Fruit fly (Drosophila melanogaster) whole organism, embryonic: ENCODE data around the gene Prosalpha6T.

Experiments
- ATbp ChIP-seq: fragments of 200-800 bp; sonication (Bioruptor generic); optimal IDR thresholded peaks from 2 replicates; lab custom pipeline; 2017; ENCODE audit warnings: missing biosample characterization, mild to moderate bottlenecking, missing genetic modification characterization, missing genetic modification reagents
- CG10979 ChIP-seq: fragments of 200-800 bp; sonication (Bioruptor generic); optimal IDR thresholded peaks from 2 replicates; lab custom pipeline; 2018; ENCODE audit warnings: missing biosample characterization, mild to moderate bottlenecking, missing genetic modification characterization, moderate library complexity
- CG11504 ChIP-seq: fragments of 200-800 bp; sonication (Bioruptor generic); optimal IDR thresholded peaks from 3 replicates; lab custom pipeline; 2019; ENCODE audit warnings: missing biosample characterization, mild to moderate bottlenecking, missing genetic modification characterization, moderate library complexity
- CG12391 ChIP-seq: fragments of 200-800 bp; sonication (Bioruptor generic); optimal IDR thresholded peaks from 3 replicates; lab custom pipeline; 2018; ENCODE audit warnings: missing biosample characterization, mild to moderate bottlenecking, missing genetic modification characterization, moderate library complexity
- CG13287 ChIP-seq: fragments of 200-800 bp; sonication (Bioruptor generic); IDR thresholded peaks from 2 replicates; pipeline ENCODE4 v1.3.6; 2022; ENCODE audit warnings: missing biosample characterization, missing genetic modification characterization; ENCODE audit not compliant: partially characterized antibody
- CG15073 ChIP-seq: fragments of 200-800 bp; sonication (Bioruptor generic); optimal IDR thresholded peaks from 2 replicates; lab custom pipeline; 2016; ENCODE audit warnings: missing biosample characterization, missing genetic modification characterization
- CG15514 ChIP-seq: fragments of 200-800 bp; sonication (Bioruptor generic); optimal IDR thresholded peaks from 3 replicates; lab custom pipeline; 2017; ENCODE audit warnings: missing biosample characterization, missing genetic modification characterization, mild to moderate bottlenecking, moderate library complexity, missing genetic modification reagents
- CG15696 ChIP-seq: fragments of 200-800 bp; sonication (Bioruptor generic); optimal IDR thresholded peaks from 2 replicates; lab custom pipeline; 2019; ENCODE audit warnings: missing biosample characterization, mild to moderate bottlenecking, missing genetic modification characterization, moderate library complexity
- CG16779 ChIP-seq: fragments of 200-800 bp; sonication (Bioruptor generic); IDR thresholded peaks from 2 replicates; pipeline ENCODE4 v1.3.6; 2022; ENCODE audit warnings: missing biosample characterization, missing genetic modification characterization
- CG17568 ChIP-seq: fragments of 200-800 bp; sonication (Bioruptor generic); optimal IDR thresholded peaks from 2 replicates; lab custom pipeline; 2018; ENCODE audit warnings: missing biosample characterization, mild to moderate bottlenecking, missing genetic modification characterization, moderate library complexity
- CG18262 ChIP-seq: fragments of 200-800 bp; optimal IDR thresholded peaks from 3 replicates; lab custom pipeline; 2019; ENCODE audit warnings: missing biosample characterization, mild to moderate bottlenecking, missing genetic modification characterization, moderate library complexity
- CG2678 ChIP-seq: fragments of 200-800 bp; sonication (Bioruptor generic); optimal IDR thresholded peaks from 3 replicates; lab custom pipeline; 2019; ENCODE audit warnings: missing biosample characterization, mild to moderate bottlenecking, missing genetic modification characterization, moderate library complexity
- CG3065 ChIP-seq: fragments of 200-800 bp; sonication (Bioruptor generic); optimal IDR thresholded peaks from 2 replicates; lab custom pipeline; 2016; ENCODE audit warnings: missing biosample characterization, missing genetic modification characterization
- CG4328 ChIP-seq: fragments of 200-800 bp; sonication (Bioruptor generic); optimal IDR thresholded peaks from 3 replicates; lab custom pipeline; 2017; ENCODE audit warnings: missing biosample characterization, missing genetic modification reagents, missing genetic modification characterization
- CG4707 ChIP-seq: fragments of 200-800 bp; sonication (Bioruptor generic); optimal IDR thresholded peaks from 2 replicates; lab custom pipeline; 2018; ENCODE audit warnings: missing biosample characterization, mild to moderate bottlenecking, missing genetic modification characterization, moderate library complexity
- CG9727 ChIP-seq: fragments of 200-800 bp; sonication (Bioruptor generic); optimal IDR thresholded peaks from 3 replicates; lab custom pipeline; 2017; ENCODE audit warnings: missing biosample characterization, mild to moderate bottlenecking, missing genetic modification characterization
- Doc2 ChIP-seq: fragments of 200-800 bp; sonication (Bioruptor generic); IDR thresholded peaks from 2 replicates; pipeline ENCODE4 v1.3.6; 2022; ENCODE audit warnings: missing biosample characterization, missing genetic modification characterization
- Dp ChIP-seq: fragments of 200-800 bp; sonication (Bioruptor generic); optimal IDR thresholded peaks from 2 replicates; lab custom pipeline; 2018; ENCODE audit warnings: missing biosample characterization, mild to moderate bottlenecking, missing genetic modification characterization, moderate library complexity
- GATAe ChIP-seq: fragments of 200-800 bp; sonication (Bioruptor generic); conservative IDR thresholded peaks from 2 replicates; pipeline ENCODE4 v1.3.6; 2022; ENCODE audit warnings: missing biosample characterization, missing genetic modification characterization
- HLH3B ChIP-seq: fragments of 200-800 bp; sonication (Bioruptor generic); IDR thresholded peaks from 2 replicates; pipeline ENCODE4 v1.3.6; 2022; ENCODE audit warnings: missing biosample characterization, missing genetic modification characterization
- Hr39 ChIP-seq: fragments of >200 bp; optimal IDR thresholded peaks from 2 replicates; lab custom pipeline; 2017
- Hsf ChIP-seq: fragments of 200-800 bp; sonication (Bioruptor generic); optimal IDR thresholded peaks from 3 replicates; lab custom pipeline; 2016; ENCODE audit warnings: missing biosample characterization, missing genetic modification characterization
- Lim3 ChIP-seq: fragments of 200-800 bp; sonication (Bioruptor generic); IDR thresholded peaks from 2 replicates; pipeline ENCODE4 v1.3.6; 2022; ENCODE audit warnings: missing biosample characterization, missing genetic modification characterization
- MESR4 ChIP-seq: fragments of 200-800 bp; sonication (Bioruptor generic); optimal IDR thresholded peaks from 2 replicates; lab custom pipeline; 2018; ENCODE audit warnings: missing biosample characterization, mild to moderate bottlenecking, missing genetic modification characterization, moderate library complexity
- Poxn ChIP-seq: fragments of 200-800 bp; sonication (Bioruptor generic); IDR thresholded peaks from 2 replicates; pipeline ENCODE4 v1.3.6; 2022; ENCODE audit warnings: missing biosample characterization, missing genetic modification characterization
- Scr ChIP-seq: fragments of 200-800 bp; sonication (Bioruptor generic); IDR thresholded peaks from 2 replicates; pipeline ENCODE4 v1.3.6; 2022; ENCODE audit warnings: missing biosample characterization, missing genetic modification characterization; ENCODE audit not compliant: partially characterized antibody
- Sin3A ChIP-seq: fragments of >200 bp; optimal IDR thresholded peaks from 2 replicates; lab custom pipeline; 2018
- Sox100B ChIP-seq: fragments of 200-800 bp; sonication (Bioruptor generic); optimal IDR thresholded peaks from 3 replicates; lab custom pipeline; 2018; ENCODE audit warnings: missing biosample characterization, mild to moderate bottlenecking, missing genetic modification characterization
- Sox102F ChIP-seq: fragments of 200-800 bp; sonication (Bioruptor generic); optimal IDR thresholded peaks from 2 replicates; lab custom pipeline; 2018; ENCODE audit warnings: missing biosample characterization, mild to moderate bottlenecking, missing genetic modification characterization, moderate library complexity
- amos ChIP-seq: fragments of 200-800 bp; sonication (Bioruptor generic); IDR thresholded peaks from 2 replicates; pipeline ENCODE4 v1.3.6; 2022; ENCODE audit warnings: missing biosample characterization, missing genetic modification characterization; ENCODE audit not compliant: partially characterized antibody
- bbx ChIP-seq: fragments of 200-800 bp; sonication (Bioruptor generic); IDR thresholded peaks from 2 replicates; pipeline ENCODE4 v1.3.6; 2022; ENCODE audit warnings: missing biosample characterization, missing genetic modification characterization; ENCODE audit not compliant: partially characterized antibody
- chm ChIP-seq: fragments of 200-800 bp; sonication (Bioruptor generic); IDR thresholded peaks from 2 replicates; pipeline ENCODE4 v1.3.6; 2022; ENCODE audit warnings: missing biosample characterization, missing genetic modification characterization
- dysf ChIP-seq: fragments of 200-800 bp; sonication (Bioruptor generic); IDR thresholded peaks from 3 replicates; pipeline ENCODE4 v1.3.6; 2022; ENCODE audit warnings: missing biosample characterization, missing genetic modification characterization
- ewg ChIP-seq: fragments of 200-800 bp; sonication (Bioruptor generic); optimal IDR thresholded peaks from 3 replicates; lab custom pipeline; 2017; ENCODE audit warnings: mild to moderate bottlenecking, missing biosample characterization, missing genetic modification reagents, missing genetic modification characterization
- exex ChIP-seq: fragments of 200-800 bp; sonication (Bioruptor generic); optimal IDR thresholded peaks from 4 replicates; lab custom pipeline; 2018; ENCODE audit warnings: missing biosample characterization, mild to moderate bottlenecking, missing genetic modification characterization, moderate library complexity
- gro ChIP-seq: fragments of 200-800 bp; sonication (Bioruptor generic); optimal IDR thresholded peaks from 2 replicates; lab custom pipeline; 2016; ENCODE audit warnings: missing biosample characterization, missing genetic modification characterization
- hb ChIP-seq: fragments of 200-800 bp; sonication (Bioruptor generic); IDR thresholded peaks from 3 replicates; pipeline ENCODE4 v1.3.6; 2022; ENCODE audit warnings: missing biosample characterization, missing genetic modification characterization; ENCODE audit not compliant: partially characterized antibody
- ind ChIP-seq: fragments of 200-800 bp; sonication (Bioruptor generic); optimal IDR thresholded peaks from 3 replicates; lab custom pipeline; 2016; ENCODE audit warnings: missing biosample characterization, missing genetic modification characterization
- ken ChIP-seq: fragments of 200-800 bp; sonication (Bioruptor generic); IDR thresholded peaks from 3 replicates; pipeline ENCODE4 v1.3.6; 2022; ENCODE audit warnings: missing biosample characterization, missing genetic modification characterization
- klu ChIP-seq: fragments of 200-800 bp; sonication (Bioruptor generic); IDR thresholded peaks from 2 replicates; pipeline ENCODE4 v1.3.6; 2022; ENCODE audit warnings: missing biosample characterization, missing genetic modification characterization
- prd ChIP-seq, 3 experiments: fragments of >200 bp in 2 of 3; fragments of 200-800 bp in 1 of 3; sonication (Bioruptor generic) in 1 of 3; optimal IDR thresholded peaks in 2 of 3; IDR thresholded peaks in 1 of 3; 2 replicates in 2 of 3; 3 replicates in 1 of 3; pipeline versions ENCODE4 v1.3.6 to Lab custom; 2017 to 2022; ENCODE audit warnings: missing biosample characterization in 1 of 3, missing genetic modification characterization in 1 of 3
- ranshi ChIP-seq: fragments of 200-800 bp; sonication (Bioruptor generic); IDR thresholded peaks from 2 replicates; pipeline ENCODE4 v1.3.6; 2022; ENCODE audit warnings: missing biosample characterization, missing genetic modification characterization
- run ChIP-seq: fragments of 200-800 bp; sonication (Bioruptor generic); optimal IDR thresholded peaks from 3 replicates; lab custom pipeline; 2018; ENCODE audit warnings: missing biosample characterization, mild to moderate bottlenecking, missing genetic modification characterization
- schlank ChIP-seq: fragments of 200-800 bp; sonication (Bioruptor generic); optimal IDR thresholded peaks from 2 replicates; lab custom pipeline; 2018; ENCODE audit warnings: missing biosample characterization, mild to moderate bottlenecking, missing genetic modification characterization
- scrt ChIP-seq: fragments of 200-800 bp; sonication (Bioruptor generic); optimal IDR thresholded peaks from 2 replicates; lab custom pipeline; 2018; ENCODE audit warnings: missing biosample characterization, mild to moderate bottlenecking, missing genetic modification characterization, moderate library complexity
- sim ChIP-seq: fragments of 200-800 bp; sonication (Bioruptor generic); IDR thresholded peaks from 2 replicates; pipeline ENCODE4 v1.3.6; 2022; ENCODE audit warnings: missing biosample characterization, missing genetic modification characterization
- sna ChIP-seq: fragments of 200-800 bp; sonication (Bioruptor generic); IDR thresholded peaks from 2 replicates; pipeline ENCODE4 v1.3.6; 2022; ENCODE audit warnings: missing biosample characterization, missing genetic modification characterization; ENCODE audit not compliant: partially characterized antibody
- trh ChIP-seq: fragments of 200-800 bp; sonication (Bioruptor generic); optimal IDR thresholded peaks from 2 replicates; lab custom pipeline; 2016; ENCODE audit warnings: missing biosample characterization, missing genetic modification characterization
- tup ChIP-seq: fragments of 200-800 bp; sonication (Bioruptor generic); optimal IDR thresholded peaks from 2 replicates; lab custom pipeline; 2016; ENCODE audit warnings: missing biosample characterization, mild to moderate bottlenecking, missing genetic modification characterization, moderate library complexity
- yki ChIP-seq: fragments of >200 bp; optimal IDR thresholded peaks from 3 replicates; lab custom pipeline; 2018
- zf30C ChIP-seq: fragments of 200-800 bp; sonication (Bioruptor generic); optimal IDR thresholded peaks from 3 replicates; lab custom pipeline; 2018; ENCODE audit warnings: missing biosample characterization, mild to moderate bottlenecking, missing genetic modification characterization

Prosalpha6T gene

dm6 chr2L:13205256-13205655 is 26.6 kb upstream of the Prosalpha6T start (continued):
- peak; percentile 21 for TF ChIP-seq run (tag; lab: Kevin White, UChicago)
- no peak for TF ChIP-seq schlank (tag; lab: Kevin White, UChicago)
- no peak for TF ChIP-seq Dp (GFP tag; lab: Kevin White, UChicago)
- TF ChIP-seq sna (GFP tag; lab: Robert Waterston, UW), result no peak
- TF ChIP-seq zf30C (GFP tag; lab: Kevin White, UChicago), result no peak
- TF ChIP-seq Lim3, result no peak
- peak; percentile 30; the same call in 1 of the 2 replicates for TF ChIP-seq HLH3B
- TF ChIP-seq tup, result no peak
- no peak for TF ChIP-seq Hr39 (lab: Kevin White, UChicago)
- no peak for TF ChIP-seq gro (GFP tag; lab: Kevin White, UChicago)
- no peak for TF ChIP-seq exex
- 0 out of 2 replicates have a peak, but pooled peaks have one; percentile 21 for TF ChIP-seq chm
- TF ChIP-seq CG18262, result no peak
- no peak for TF ChIP-seq ind
- TF ChIP-seq Sin3A (lab: Kevin White, UChicago), result no peak
- peak; percentile 70 for TF ChIP-seq CG9727 (GFP tag; lab: Kevin White, UChicago)
- no peak for TF ChIP-seq ken
- no peak for TF ChIP-seq trh (GFP tag; lab: Kevin White, UChicago)
- TF ChIP-seq CG15073 (GFP tag; lab: Kevin White, UChicago), result no peak
- no peak for TF ChIP-seq Hsf (GFP tag; lab: Kevin White, UChicago)
- TF ChIP-seq Poxn (GFP tag; lab: Robert Waterston, UW), result no peak
- TF ChIP-seq Scr (GFP tag; lab: Robert Waterston, UW), result no peak
- TF ChIP-seq CG11504, result no peak
- peak; percentile 29; the same call in 1 of the 3 replicates for TF ChIP-seq dysf (GFP tag; lab: Robert Waterston, UW)
- TF ChIP-seq hb, result no peak
- TF ChIP-seq bbx (GFP tag; lab: Robert Waterston, UW), result no peak
- no peak for TF ChIP-seq Doc2 (GFP tag; lab: Robert Waterston, UW)
- peak; percentile 9 for TF ChIP-seq Sox100B (GFP tag; lab: Kevin White, UChicago)
- peak; percentile 44 for TF ChIP-seq scrt (GFP tag; lab: Kevin White, UChicago)
- no peak for TF ChIP-seq MESR4
- TF ChIP-seq CG12391 (tag; lab: Kevin White, UChicago), result no peak
- peak; percentile 14; the same call in 1 of the 2 replicates for TF ChIP-seq CG13287 (GFP tag; lab: Robert Waterston, UW)
- TF ChIP-seq CG3065 (GFP tag; lab: Kevin White, UChicago), result no peak
- no peak for TF ChIP-seq CG10979
- TF ChIP-seq CG15696, result no peak
- no peak for TF ChIP-seq prd (optimal IDR thresholded peaks at IDR 0.05; lab: Kevin White, UChicago)
- TF ChIP-seq prd (GFP tag; IDR thresholded peaks at IDR 0.05; lab: Robert Waterston, UW), result no peak
- no peak for TF ChIP-seq CG16779 (GFP tag; lab: Robert Waterston, UW)
- TF ChIP-seq ranshi (GFP tag; lab: Robert Waterston, UW), result no peak; the same call in 1 of the 2 replicates
- TF ChIP-seq CG15514 (GFP tag; lab: Kevin White, UChicago), result peak; percentile 52
- no peak for TF ChIP-seq klu
- peak; percentile 57 for TF ChIP-seq CG4328 (GFP tag; lab: Kevin White, UChicago)
- peak; percentile 55 for TF ChIP-seq CG4707 (GFP tag; lab: Kevin White, UChicago)
- no peak for TF ChIP-seq yki (lab: Kevin White, UChicago)
- TF ChIP-seq CG2678, result peak; percentile 31
- no peak for TF ChIP-seq GATAe
- TF ChIP-seq ewg (GFP tag; lab: Kevin White, UChicago), result peak; percentile 92
- peak; percentile 14 for TF ChIP-seq Sox102F (GFP tag; lab: Kevin White, UChicago)
- TF ChIP-seq ATbp (GFP tag; lab: Kevin White, UChicago), result no peak
- no peak for TF ChIP-seq CG17568 (GFP tag; lab: Kevin White, UChicago)
- TF ChIP-seq amos (GFP tag; lab: Robert Waterston, UW), result no peak
- no peak for TF ChIP-seq sim
